Worm (Caenorhabditis elegans): Measurements from ENCODE around the gene pink-1.
A peak's percentile ranks its signal among the peaks of the same experiment; 100 is the strongest.

pink-1 gene

ce11 chrII:5346350-5346749 lies 49.1 kb downstream of the pink-1 start (continued):
- TF ChIP-seq dox-1 (GFP tag; IDR thresholded peaks at IDR 0.05), result peak; percentile 98
- TF ChIP-seq F33H1.4 (GFP tag; IDR thresholded peaks at IDR 0.05), result peak; percentile 70
- TF ChIP-seq bed-2 (GFP tag; IDR thresholded peaks at IDR 0.05), result peak; percentile 67; the same call in 1 of the 2 replicates
- peak; percentile 96 for TF ChIP-seq pbrm-1 (GFP tag; IDR thresholded peaks at IDR 0.05)
- TF ChIP-seq lin-35 (GFP tag; optimal IDR thresholded peaks at IDR 0.05), result peak in 1 of 3 experiments; percentile 73
- TF ChIP-seq D2030.7 (GFP tag; IDR thresholded peaks at IDR 0.05), result peak; percentile 90
- TF ChIP-seq hmg-1.2 (GFP tag; IDR thresholded peaks at IDR 0.05), result peak; percentile 74
- peak; percentile 74; the same call in 1 of the 2 replicates for TF ChIP-seq Y79H2A.3 (GFP tag; conservative IDR thresholded peaks at IDR 0.05)
- peak; percentile 11 for TF ChIP-seq ztf-18 (tag; optimal IDR thresholded peaks at IDR 0.05)
- 0 out of 2 replicates have a peak, but pooled peaks have one; percentile 14 for TF ChIP-seq aptf-3 (GFP tag; IDR thresholded peaks at IDR 0.05)
- peak; percentile 88 for TF ChIP-seq rcor-1 (GFP tag; IDR thresholded peaks at IDR 0.05)
- TF ChIP-seq egl-44 (GFP tag; IDR thresholded peaks at IDR 0.05), result peak; percentile 74
- peak; percentile 58 for TF ChIP-seq madf-8 (GFP tag; conservative IDR thresholded peaks at IDR 0.05)
- TF ChIP-seq cebp-1 (GFP tag; IDR thresholded peaks at IDR 0.05), result peak; percentile 83
- peak; percentile 46 for TF ChIP-seq cebp-1 (tag; optimal IDR thresholded peaks at IDR 0.05)
- TF ChIP-seq nfyb-1 (GFP tag; IDR thresholded peaks at IDR 0.05), result peak; percentile 95
- peak; percentile 87 for TF ChIP-seq ceh-91 (GFP tag; IDR thresholded peaks at IDR 0.05)
- TF ChIP-seq C17E4.6 (GFP tag; IDR thresholded peaks at IDR 0.05), result peak; percentile 85
- TF ChIP-seq aptf-2 (GFP tag; conservative IDR thresholded peaks at IDR 0.05), result peak; percentile 61; the same call in 1 of the 2 replicates
- peak; percentile 91 for TF ChIP-seq Y95B8A.8 (GFP tag; IDR thresholded peaks at IDR 0.05)
- 0 out of 2 replicates have a peak, but pooled peaks have one; percentile 25 for TF ChIP-seq egl-18 (GFP tag; IDR thresholded peaks at IDR 0.05)
- TF ChIP-seq ztf-28 (GFP tag; IDR thresholded peaks at IDR 0.05), result peak; percentile 92
- TF ChIP-seq Y53G8AR.9 (GFP tag; conservative IDR thresholded peaks at IDR 0.05), result peak; percentile 77; the same call in 1 of the 2 replicates

ce11 chrII:5344775-5345174 lies 50.7 kb downstream of the pink-1 start, which contains the start of gene F09E5.14:
TSS of gene F09E5.14 (minus strand) at chrII:5344875.
- no peak for TF ChIP-seq B0261.1 (tag; optimal IDR thresholded peaks at IDR 0.05)
- no peak for TF ChIP-seq bed-1 (GFP tag; IDR thresholded peaks at IDR 0.05)
- no peak for TF ChIP-seq F39B2.1 (GFP tag; IDR thresholded peaks at IDR 0.05)
- TF ChIP-seq nhr-27 (tag; optimal IDR thresholded peaks at IDR 0.05), result no peak
- no peak for TF ChIP-seq aptf-2 (GFP tag; conservative IDR thresholded peaks at IDR 0.05)
- TF ChIP-seq attf-3 (GFP tag; conservative IDR thresholded peaks at IDR 0.05), result no peak
- TF ChIP-seq B0035.1 (tag; optimal IDR thresholded peaks at IDR 0.05), result no peak
- TF ChIP-seq ekl-4 (GFP tag; IDR thresholded peaks at IDR 0.05), result no peak
